Fruit fly (Drosophila melanogaster) whole organism, embryonic: ENCODE results near the gene Wnt6.

Experiments used
- CG13287 ChIP-seq: fragments of 200-800 bp; sonication (Bioruptor generic); IDR thresholded peaks from 2 replicates; pipeline ENCODE4 v1.3.6; 2022; ENCODE audit warnings: missing biosample characterization, missing genetic modification characterization; ENCODE audit not compliant: partially characterized antibody
- CG9932 ChIP-seq: fragments of 200-800 bp; sonication (Bioruptor generic); IDR thresholded peaks from 2 replicates; pipeline ENCODE4 v1.3.6; 2022; ENCODE audit warnings: missing biosample characterization, missing genetic modification characterization
- CTCF ChIP-seq: fragments of 200-800 bp; sonication (Bioruptor generic); optimal IDR thresholded peaks from 2 replicates; lab custom pipeline; 2017; ENCODE audit warnings: missing biosample characterization, mild to moderate bottlenecking, missing genetic modification characterization, moderate library complexity
- Sox102F ChIP-seq: fragments of 200-800 bp; sonication (Bioruptor generic); optimal IDR thresholded peaks from 2 replicates; lab custom pipeline; 2018; ENCODE audit warnings: missing biosample characterization, mild to moderate bottlenecking, missing genetic modification characterization, moderate library complexity
- bigmax ChIP-seq: fragments of 200-800 bp; sonication (Bioruptor generic); optimal IDR thresholded peaks from 2 replicates; lab custom pipeline; 2018; ENCODE audit warnings: missing biosample characterization, mild to moderate bottlenecking, missing genetic modification characterization

- peak; percentile 67 for TF ChIP-seq CG9932 (GFP tag; lab: Robert Waterston, UW)
- no peak for TF ChIP-seq Sox102F (GFP tag; lab: Kevin White, UChicago)
- TF ChIP-seq bigmax, result peak; percentile 29
- peak; percentile 87 for TF ChIP-seq CTCF (GFP tag; lab: Kevin White, UChicago)
- TF ChIP-seq CG13287, result peak; percentile 93
These were observed 54.5 kb downstream of the Wnt6 start, which contains the start of the genes CG5149 and gudu for dm6 chr2L:7387813-7388558.
